Worm (Caenorhabditis elegans) whole organism, young adult: ENCODE measurements around the gene srw-123.

Source experiments
- F37B4.10 ChIP-seq: fragments of 200-800 bp; sonication (Bioruptor generic); IDR thresholded peaks from 2 replicates; pipeline ENCODE4 v1.3.6; 2022; ENCODE audit warnings: missing genetic modification characterization, missing compliant biosample characterization
- ceh-79 ChIP-seq: sonication (generic microtip); optimal IDR thresholded peaks from 2 replicates; lab custom pipeline; 2017; ENCODE audit warnings: mild to moderate bottlenecking, missing genetic modification characterization, missing compliant biosample characterization
- nfya-2 ChIP-seq: fragments of 200-800 bp; sonication (Bioruptor generic); IDR thresholded peaks from 2 replicates; pipeline ENCODE4 v1.3.6; 2022; ENCODE audit warnings: missing genetic modification reagents, missing genetic modification characterization, missing compliant biosample characterization
- snpc-4 ChIP-seq, 5 experiments: fragments of 150-350 bp in 1 of 5; sonication (generic microtip) in 4 of 5; optimal IDR thresholded peaks; 2 replicates each; lab custom pipeline; 2014 to 2018; ENCODE audit warnings: missing genetic modification characterization in 5 of 5, missing biosample characterization in 3 of 5, antibody characterized with exemption in 2 of 5, mild to moderate bottlenecking in 2 of 5, missing compliant biosample characterization in 2 of 5, missing genotype in 2 of 5, moderate library complexity in 2 of 5, missing genetic modification reagents in 1 of 5

DNA sequence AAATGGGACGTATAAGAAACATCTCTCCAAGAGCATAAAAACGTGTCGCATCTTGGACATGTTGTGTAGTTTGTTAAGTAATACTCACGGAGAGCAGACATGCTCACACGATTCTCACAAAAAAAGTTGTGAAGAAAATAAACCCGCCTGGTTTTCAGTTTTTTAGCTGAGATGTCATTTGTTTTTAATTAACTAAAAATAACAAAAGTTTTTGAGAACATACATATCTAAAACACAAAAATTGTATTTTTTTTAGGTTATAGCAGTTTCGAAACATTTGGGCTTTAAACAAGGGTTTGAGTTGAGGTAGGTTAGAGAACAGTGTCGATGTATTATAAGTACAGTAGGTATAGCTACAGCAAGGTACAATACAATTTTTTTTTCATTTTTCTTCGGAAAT, 10.4 kb downstream of the srw-123 start, which contains the start of gene srh-88:
- TF ChIP-seq snpc-4 (GFP tag; optimal IDR thresholded peaks at IDR 0.05; lab: Kevin White, UChicago) (no peak), snpc-4 (tag; optimal IDR thresholded peaks at IDR 0.05; lab: Kevin White, UChicago) (no peak), F37B4.10 (GFP tag; lab: Robert Waterston, UW) (no peak), ceh-79 (no peak), nfya-2 (GFP tag; lab: Robert Waterston, UW) (no peak)
